Fruit fly (Drosophila melanogaster): ENCODE data around the gene CG4836.
A peak's percentile ranks its signal among the peaks of the same experiment; 100 is the strongest.

CG4836 gene

DNA sequence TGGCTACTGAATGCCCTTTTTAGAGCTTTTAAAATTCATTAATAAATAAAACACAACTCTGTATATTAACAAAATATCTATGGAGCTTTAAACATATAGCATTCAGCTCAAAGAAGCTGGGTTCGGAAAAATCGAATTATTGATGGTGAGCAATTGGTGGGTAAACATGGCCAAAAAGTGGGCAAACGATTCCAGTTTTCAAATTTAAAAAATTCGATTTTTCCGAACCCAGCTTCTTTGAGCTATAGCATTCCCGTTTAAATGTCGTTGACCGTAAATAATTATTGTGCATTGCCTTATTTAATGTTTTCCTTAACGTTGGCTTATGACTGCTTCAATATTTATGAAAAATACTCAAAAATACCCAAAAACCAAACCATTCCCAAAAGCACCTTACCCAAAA lies 12.1 kb upstream of the CG4836 start (continued):
- no peak for TF ChIP-seq CG4730 (GFP tag; IDR thresholded peaks at IDR 0.05)
- no peak for TF ChIP-seq Hr78 (GFP tag; optimal IDR thresholded peaks at IDR 0.05)
- no peak for TF ChIP-seq nom (GFP tag; optimal IDR thresholded peaks at IDR 0.05)
- no peak for TF ChIP-seq pho (GFP tag; optimal IDR thresholded peaks at IDR 0.05)
- no peak for TF ChIP-seq aop (GFP tag; IDR thresholded peaks at IDR 0.05)
- TF ChIP-seq ac (GFP tag; optimal IDR thresholded peaks at IDR 0.05): no peak
- TF ChIP-seq Pdp1 (GFP tag; optimal IDR thresholded peaks at IDR 0.05): peak in 1 of 2 experiments; percentile 8
- TF ChIP-seq CG32767 (GFP tag; IDR thresholded peaks at IDR 0.05): no peak
- TF ChIP-seq CG2875 (GFP tag; optimal IDR thresholded peaks at IDR 0.05): no peak
- TF ChIP-seq fru (optimal IDR thresholded peaks at IDR 0.05): no peak
- no peak for TF ChIP-seq CG13894 (tag; optimal IDR thresholded peaks at IDR 0.05)
- no peak for TF ChIP-seq HmgZ (tag; optimal IDR thresholded peaks at IDR 0.05)
- no peak for TF ChIP-seq gfzf (GFP tag; optimal IDR thresholded peaks at IDR 0.05)
- no peak for TF ChIP-seq pum (GFP tag; optimal IDR thresholded peaks at IDR 0.05)
- peak; percentile 45 for TF ChIP-seq CG18262 (tag; optimal IDR thresholded peaks at IDR 0.05)
- TF ChIP-seq zfh1 (GFP tag; IDR thresholded peaks at IDR 0.05): no peak
- TF ChIP-seq bab2 (GFP tag; optimal IDR thresholded peaks at IDR 0.05): no peak
- no peak for TF ChIP-seq ERR (GFP tag; optimal IDR thresholded peaks at IDR 0.05)
- peak in 1 of 2 experiments; percentile 33 for TF ChIP-seq Hr51 (GFP tag; optimal IDR thresholded peaks at IDR 0.05)
- TF ChIP-seq CG14441 (GFP tag; IDR thresholded peaks at IDR 0.05): no peak
- TF ChIP-seq CG11085 (GFP tag; IDR thresholded peaks at IDR 0.05): no peak
- no peak for TF ChIP-seq unpg (GFP tag; optimal IDR thresholded peaks at IDR 0.05)
- no peak for TF ChIP-seq CG15073 (GFP tag; optimal IDR thresholded peaks at IDR 0.05)
- no peak for TF ChIP-seq h (optimal IDR thresholded peaks at IDR 0.05)
- no peak for TF ChIP-seq Dbx (GFP tag; IDR thresholded peaks at IDR 0.05)
- TF ChIP-seq cato (GFP tag; optimal IDR thresholded peaks at IDR 0.05; ENCODE audit: borderline replicate concordance): no peak
- TF ChIP-seq eve (GFP tag; optimal IDR thresholded peaks at IDR 0.05): peak in 1 of 2 experiments; percentile 32
- TF ChIP-seq CG33213 (GFP tag; optimal IDR thresholded peaks at IDR 0.05): no peak
- TF ChIP-seq luna (GFP tag; optimal IDR thresholded peaks at IDR 0.05): no peak
- no peak for TF ChIP-seq tna (GFP tag; IDR thresholded peaks at IDR 0.05; ENCODE audit: partially characterized antibody)
- TF ChIP-seq Scr (GFP tag; IDR thresholded peaks at IDR 0.05; ENCODE audit: partially characterized antibody): no peak
- no peak for TF ChIP-seq CG3281 (GFP tag; optimal IDR thresholded peaks at IDR 0.05)
- no peak for TF ChIP-seq pan (optimal IDR thresholded peaks at IDR 0.05)
- TF ChIP-seq pan (GFP tag; optimal IDR thresholded peaks at IDR 0.05 in 1 of 2, IDR thresholded peaks at IDR 0.05 in 1 of 2): no peak
- peak; percentile 20 for TF ChIP-seq CG2678 (tag; optimal IDR thresholded peaks at IDR 0.05)
- no peak for TF ChIP-seq BEAF-32 (GFP tag; optimal IDR thresholded peaks at IDR 0.05)
- no peak for TF ChIP-seq H15 (GFP tag; IDR thresholded peaks at IDR 0.05)
- TF ChIP-seq Oaz (GFP tag; IDR thresholded peaks at IDR 0.05): no peak
- no peak for TF ChIP-seq dimm (GFP tag; IDR thresholded peaks at IDR 0.05)
- TF ChIP-seq Rx (GFP tag; IDR thresholded peaks at IDR 0.05): no peak
- peak; percentile 57; the same call in 2 of the 3 replicates for TF ChIP-seq CG17361 (GFP tag; IDR thresholded peaks at IDR 0.05)
- TF ChIP-seq CG17568 (GFP tag; optimal IDR thresholded peaks at IDR 0.05): no peak
- no peak for TF ChIP-seq lmd (GFP tag; IDR thresholded peaks at IDR 0.05)
- peak; percentile 42 for TF ChIP-seq CG2712 (tag; optimal IDR thresholded peaks at IDR 0.05)
- TF ChIP-seq CG15514 (GFP tag; optimal IDR thresholded peaks at IDR 0.05): no peak
- TF ChIP-seq Doc2 (GFP tag; IDR thresholded peaks at IDR 0.05): no peak
- TF ChIP-seq onecut (GFP tag; IDR thresholded peaks at IDR 0.05): no peak
- TF ChIP-seq HLH54F (GFP tag; optimal IDR thresholded peaks at IDR 0.05): no peak
- TF ChIP-seq br (optimal IDR thresholded peaks at IDR 0.05): no peak
- no peak for TF ChIP-seq CG17359 (tag; optimal IDR thresholded peaks at IDR 0.05)
- no peak for TF ChIP-seq CG12391 (tag; optimal IDR thresholded peaks at IDR 0.05)
- no peak for TF ChIP-seq CG13775 (GFP tag; optimal IDR thresholded peaks at IDR 0.05)
- no peak for TF ChIP-seq CG12219 (GFP tag; optimal IDR thresholded peaks at IDR 0.05)
